Worm (Caenorhabditis elegans): ENCODE measurements around the gene mig-6.

DNA sequence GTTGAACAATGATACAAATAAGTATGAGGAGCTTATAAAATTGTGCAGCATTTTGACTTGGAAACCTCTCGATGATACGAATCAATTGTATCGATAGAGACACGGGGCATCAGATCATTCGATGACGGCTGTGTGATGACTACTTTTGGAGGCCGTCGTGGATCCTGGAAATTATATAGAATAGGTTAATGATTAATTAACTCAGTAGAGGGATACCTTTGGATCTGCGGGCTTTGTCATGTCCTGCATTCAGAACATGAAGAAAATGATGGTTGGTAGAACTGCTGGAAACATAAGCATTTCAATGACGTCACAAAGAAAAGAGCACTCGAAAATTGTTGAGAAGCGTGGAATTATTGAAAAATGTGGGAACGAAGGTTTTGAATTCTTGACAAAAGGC, 12.4 kb upstream of the mig-6 start, which contains the start of gene ZK742.6:
- TF ChIP-seq unc-86 (tag; optimal IDR thresholded peaks at IDR 0.05) (no peak), snpc-4 (tag; optimal IDR thresholded peaks at IDR 0.05) (no peak), nhr-11 (tag; optimal IDR thresholded peaks at IDR 0.05) (no peak)
